Worm (Caenorhabditis elegans): Measurements from ENCODE around the gene T11F8.12.

DNA sequence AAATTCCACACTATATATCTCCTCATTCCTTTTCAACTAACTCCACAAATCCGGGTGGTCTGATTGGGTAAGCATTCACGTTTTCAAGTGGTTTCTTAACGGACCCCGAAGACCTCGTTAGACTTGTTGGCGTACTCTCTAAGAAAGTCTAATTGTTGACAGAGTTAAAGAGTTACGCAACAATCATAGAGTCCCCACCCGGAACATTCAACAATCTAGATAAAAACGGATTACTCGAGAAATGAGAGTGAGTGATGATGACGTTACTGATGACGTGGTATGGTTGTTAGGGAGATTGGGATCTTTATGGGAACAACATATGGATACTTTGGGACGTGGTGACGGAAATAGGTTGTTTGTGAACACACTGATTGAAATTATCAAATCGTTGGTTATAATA is 20.5 kb upstream of the T11F8.12 start:
- TF ChIP-seq dao-5 (tag; optimal IDR thresholded peaks at IDR 0.05) (no peak), W03F9.2 (tag; optimal IDR thresholded peaks at IDR 0.05) (no peak)

Measured in whole organism, L4/young adult.